Worm (Caenorhabditis elegans): Measurements from ENCODE around the gene cor-1.

The cor-1 gene

DNA sequence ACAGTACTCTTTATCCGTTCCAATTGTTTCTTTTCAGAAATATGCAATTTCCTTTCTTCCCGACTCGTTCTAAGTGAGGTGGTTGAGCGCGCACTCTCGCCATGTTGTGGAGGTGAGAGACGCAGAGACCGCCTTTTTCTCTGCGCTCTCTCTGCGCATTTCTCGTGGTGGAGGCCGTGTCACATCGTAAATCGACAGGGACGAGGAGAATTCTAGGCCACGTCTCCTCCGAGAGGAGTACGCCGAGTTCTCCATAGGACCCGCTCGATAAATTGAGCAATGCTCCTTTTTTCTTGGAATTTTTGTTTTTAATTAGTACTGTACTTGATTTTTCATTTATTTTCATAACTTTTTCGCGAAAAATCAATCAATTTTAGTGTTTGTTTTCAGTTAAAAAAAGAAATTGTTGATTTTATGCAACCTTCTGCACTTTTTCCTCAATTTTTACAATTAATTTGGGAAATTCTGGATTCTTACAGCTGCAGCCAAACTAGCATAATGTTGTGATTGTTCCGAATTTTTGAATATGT lies 21.9 kb downstream of the cor-1 start, which contains the start of gene cnk-1 (continued):
- peak; percentile 98 for TF ChIP-seq B0019.2 (GFP tag; conservative IDR thresholded peaks at IDR 0.05)
- no peak for TF ChIP-seq nhr-90 (tag; optimal IDR thresholded peaks at IDR 0.05)
- TF ChIP-seq cebp-2 (GFP tag; IDR thresholded peaks at IDR 0.05), result peak; percentile 94
- peak; percentile 96 for TF ChIP-seq aptf-2 (GFP tag; conservative IDR thresholded peaks at IDR 0.05)
- peak; percentile 69 for TF ChIP-seq atf-7 (tag; optimal IDR thresholded peaks at IDR 0.05)
- peak; percentile 81 for TF ChIP-seq F39B2.1 (GFP tag; IDR thresholded peaks at IDR 0.05)
- peak; percentile 47 for TF ChIP-seq ccch-3 (GFP tag; optimal IDR thresholded peaks at IDR 0.05)
- TF ChIP-seq ceh-27 (GFP tag; optimal IDR thresholded peaks at IDR 0.05), result peak; percentile 89
- TF ChIP-seq nfyb-1 (GFP tag; IDR thresholded peaks at IDR 0.05), result peak; percentile 98
- TF ChIP-seq F37B4.10 (GFP tag; IDR thresholded peaks at IDR 0.05), result peak; percentile 94; the same call in 1 of the 2 replicates
- TF ChIP-seq F57C9.4 (tag; optimal IDR thresholded peaks at IDR 0.05), result no peak
- no peak for TF ChIP-seq die-1 (tag; optimal IDR thresholded peaks at IDR 0.05)
- peak; percentile 98 for TF ChIP-seq C17E4.6 (GFP tag; IDR thresholded peaks at IDR 0.05)
- TF ChIP-seq ceh-79 (tag; optimal IDR thresholded peaks at IDR 0.05), result no peak
- TF ChIP-seq D2030.7 (GFP tag; IDR thresholded peaks at IDR 0.05), result peak; percentile 97
- no peak for TF ChIP-seq F22D6.2 (tag; optimal IDR thresholded peaks at IDR 0.05)
- TF ChIP-seq pha-4 (tag; optimal IDR thresholded peaks at IDR 0.05), result no peak
- TF ChIP-seq ztf-26 (tag; optimal IDR thresholded peaks at IDR 0.05), result peak; percentile 26
- TF ChIP-seq hlh-26 (GFP tag; conservative IDR thresholded peaks at IDR 0.05), result no peak
- no peak for TF ChIP-seq dpff-1 (tag; optimal IDR thresholded peaks at IDR 0.05)
- no peak for TF ChIP-seq fkh-3 (tag; optimal IDR thresholded peaks at IDR 0.05)
- peak in 1 of 2 experiments; percentile 58 for TF ChIP-seq rec-8 (tag; optimal IDR thresholded peaks at IDR 0.05)
- peak; percentile 97 for TF ChIP-seq madf-6 (GFP tag; IDR thresholded peaks at IDR 0.05)
- peak; percentile 39 for TF ChIP-seq B0035.1 (tag; optimal IDR thresholded peaks at IDR 0.05)
- TF ChIP-seq ceh-100 (GFP tag; IDR thresholded peaks at IDR 0.05), result peak; percentile 93
- TF ChIP-seq Y56A3A.18 (GFP tag; IDR thresholded peaks at IDR 0.05), result peak; percentile 95
- no peak for TF ChIP-seq mel-28 (tag; optimal IDR thresholded peaks at IDR 0.05; ENCODE audit: borderline replicate concordance)
- TF ChIP-seq ets-4 (GFP tag; optimal IDR thresholded peaks at IDR 0.05), result no peak
- TF ChIP-seq lin-35 (GFP tag; optimal IDR thresholded peaks at IDR 0.05), result peak in 1 of 3 experiments; percentile 29
- TF ChIP-seq lin-54 (GFP tag; optimal IDR thresholded peaks at IDR 0.05), result peak; percentile 84
- TF ChIP-seq tlf-1 (GFP tag; optimal IDR thresholded peaks at IDR 0.05), result peak; percentile 80
- peak; percentile 86 for TF ChIP-seq hsf-1 (GFP tag; IDR thresholded peaks at IDR 0.05)
- TF ChIP-seq nhr-27 (tag; optimal IDR thresholded peaks at IDR 0.05), result no peak
- peak; percentile 92; the same call in 1 of the 2 replicates for TF ChIP-seq bed-1 (GFP tag; IDR thresholded peaks at IDR 0.05)
- peak; percentile 99 for TF ChIP-seq ztf-28 (GFP tag; IDR thresholded peaks at IDR 0.05)
- peak; percentile 98 for TF ChIP-seq K11D2.4 (GFP tag; IDR thresholded peaks at IDR 0.05)
- peak; percentile 61 for TF ChIP-seq somi-1 (GFP tag; optimal IDR thresholded peaks at IDR 0.05)
- peak; percentile 98 for TF ChIP-seq pbrm-1 (GFP tag; IDR thresholded peaks at IDR 0.05)
- TF ChIP-seq B0261.1 (tag; optimal IDR thresholded peaks at IDR 0.05), result no peak
- TF ChIP-seq lsy-27 (tag; optimal IDR thresholded peaks at IDR 0.05; ENCODE audit: borderline replicate concordance, insufficient read depth), result no peak
- peak; percentile 95 for TF ChIP-seq Y67H2A.10 (GFP tag; conservative IDR thresholded peaks at IDR 0.05)
- peak; percentile 99 for TF ChIP-seq mcd-1 (GFP tag; IDR thresholded peaks at IDR 0.05)
- TF ChIP-seq madf-3 (GFP tag; IDR thresholded peaks at IDR 0.05), result peak; percentile 96
- no peak for TF ChIP-seq ama-1 (optimal IDR thresholded peaks at IDR 0.05)
- TF ChIP-seq ama-1 (GFP tag; optimal IDR thresholded peaks at IDR 0.05), result no peak
- TF ChIP-seq ceh-91 (GFP tag; IDR thresholded peaks at IDR 0.05), result peak; percentile 95
- TF ChIP-seq cebp-1 (GFP tag; IDR thresholded peaks at IDR 0.05), result peak; percentile 85
- peak; percentile 77 for TF ChIP-seq cebp-1 (tag; optimal IDR thresholded peaks at IDR 0.05)
- TF ChIP-seq attf-6 (GFP tag; IDR thresholded peaks at IDR 0.05), result peak; percentile 81
